Worm (Caenorhabditis elegans) whole organism, dauer: ENCODE results near the gene lgc-35.

Experiments used
- unc-62 ChIP-seq: sonication (generic microtip); optimal IDR thresholded peaks from 2 replicates; lab custom pipeline; 2017; ENCODE audit warnings: missing biosample characterization, missing genetic modification reagents, missing genetic modification characterization

The lgc-35 gene

DNA sequence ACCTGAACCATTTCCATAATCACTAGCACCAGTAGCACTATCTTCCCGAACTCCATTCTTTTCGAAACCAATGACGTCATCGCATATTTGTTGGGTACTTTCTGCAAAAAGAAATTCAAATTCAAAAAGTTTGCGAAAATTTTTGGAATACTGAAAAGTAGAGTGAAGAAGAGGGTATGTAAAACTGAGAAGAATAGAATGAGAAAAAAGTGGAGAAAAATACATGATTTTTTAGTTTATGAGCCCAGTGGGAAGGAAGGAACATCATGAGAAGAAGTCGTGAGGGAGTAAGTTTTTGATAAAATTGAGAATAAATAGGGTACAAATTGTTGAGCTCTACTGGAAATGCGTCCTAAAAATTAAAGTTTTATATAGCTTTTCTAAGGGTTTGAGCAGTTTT, at the start of gene lgc-35:
lgc-35 (minus strand) TSS at position 101 of the 400 bp plus-strand sequence.
- TF ChIP-seq unc-62 (GFP tag; lab: Kevin White, UChicago): no peak

DNA sequence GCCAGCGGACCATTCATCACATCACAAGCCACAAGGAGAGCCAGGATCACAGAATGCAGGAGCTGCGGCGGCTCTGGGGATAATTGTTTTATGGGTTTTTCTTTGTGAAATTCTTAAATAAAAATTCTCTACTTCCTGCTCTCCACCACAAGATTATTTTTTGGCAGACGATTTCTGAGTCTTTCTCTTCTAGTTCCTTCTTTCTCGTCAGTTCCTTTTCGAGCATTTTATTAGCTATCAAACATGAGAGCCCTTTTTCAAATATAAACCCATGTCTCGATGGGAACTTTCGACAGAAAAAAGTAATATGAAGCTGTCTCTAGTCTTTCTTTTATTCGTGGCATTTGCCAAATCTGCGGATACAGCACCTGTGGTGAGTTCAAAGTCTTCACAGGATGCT, 48.5 kb upstream of the lgc-35 start, which contains the start of gene F35C5.3:
F35C5.3 (plus strand) TSS at position 301 of the 400 bp plus-strand sequence.
- no peak for TF ChIP-seq unc-62 (GFP tag; lab: Kevin White, UChicago)

DNA sequence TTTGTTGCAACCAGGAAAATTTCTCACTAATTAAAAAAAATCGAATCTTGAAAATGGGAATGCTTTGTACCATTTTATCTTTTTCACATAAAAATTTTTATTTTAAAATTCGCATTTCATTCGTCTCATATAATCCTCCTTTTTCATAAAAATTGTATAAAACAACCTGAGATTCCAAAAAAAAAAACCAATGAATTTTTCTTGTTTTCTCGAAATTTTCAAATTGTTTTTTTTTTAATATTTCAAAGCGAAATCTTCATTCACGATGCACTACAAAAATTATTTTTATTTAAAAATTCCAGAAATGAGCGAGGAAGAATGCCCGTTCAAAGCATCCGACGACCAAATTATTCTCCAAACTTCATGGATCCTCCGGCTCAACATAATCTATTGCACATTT, 45.0 kb upstream of the lgc-35 start, which contains the start of gene sra-14:
sra-14 (plus strand) TSS at position 301 of the 400 bp plus-strand sequence.
- no peak for TF ChIP-seq unc-62 (GFP tag; lab: Kevin White, UChicago)

DNA sequence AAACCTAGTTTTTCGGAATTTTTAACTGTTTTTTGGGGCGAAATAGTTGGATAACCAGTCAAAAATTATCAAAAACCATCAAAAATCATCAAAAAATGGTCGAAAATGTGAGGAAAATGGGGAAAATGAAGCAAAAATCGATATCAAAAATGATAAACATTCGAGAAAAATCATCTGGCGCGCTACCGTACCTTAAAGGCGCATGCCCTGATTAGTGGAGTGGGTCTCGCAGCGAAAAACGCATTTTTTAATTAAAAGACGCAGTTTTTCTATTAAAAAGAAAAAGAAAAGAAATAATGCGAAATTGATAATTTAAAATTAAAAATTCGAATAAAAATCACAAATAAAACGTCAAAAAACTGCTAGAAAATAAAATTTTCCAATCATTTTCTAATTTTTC, 40.4 kb upstream of the lgc-35 start, which contains the start of gene F35C5.1:
F35C5.1 (plus strand) TSS at position 399 of the 400 bp plus-strand sequence.
- TF ChIP-seq unc-62 (GFP tag; lab: Kevin White, UChicago): no peak

DNA sequence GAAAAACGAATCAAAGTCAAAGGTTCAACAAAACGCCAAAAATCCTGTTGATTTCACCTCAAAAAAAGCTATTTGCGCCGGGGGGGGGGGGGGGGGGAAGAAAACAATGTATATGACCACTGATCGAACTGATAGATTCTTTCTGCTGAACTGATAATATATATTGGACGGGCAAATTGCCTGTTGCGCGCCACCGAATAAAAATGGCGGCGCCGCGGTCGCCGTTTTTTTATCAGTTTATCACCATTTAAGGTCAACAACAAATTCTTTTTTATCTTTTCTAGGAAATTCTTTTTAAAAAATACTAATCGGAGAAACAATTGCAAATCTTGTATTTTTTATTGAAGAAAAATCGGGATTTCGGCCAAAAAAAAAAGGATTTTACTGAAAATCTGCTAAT, 39.8 kb upstream of the lgc-35 start:
- TF ChIP-seq unc-62 (GFP tag; lab: Kevin White, UChicago): no peak

DNA sequence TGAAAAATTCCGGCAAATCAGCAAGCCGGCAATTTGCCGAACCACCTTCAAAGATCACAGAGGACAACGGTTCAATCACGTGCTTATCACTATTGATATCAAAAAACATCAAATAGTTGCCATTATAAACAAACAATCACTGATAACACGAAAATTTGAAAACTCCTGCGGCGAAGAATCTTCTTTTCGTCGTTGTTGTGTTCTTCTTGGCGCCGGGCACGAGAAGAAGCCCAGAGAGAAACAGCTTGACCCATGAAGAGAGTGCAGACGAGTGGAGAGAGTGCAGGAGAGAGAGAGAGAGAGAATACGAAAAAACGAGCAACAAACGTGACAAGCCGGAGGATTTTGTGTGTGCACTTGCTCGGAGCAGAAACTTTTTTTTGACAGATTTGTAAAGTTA, 38.7 kb upstream of the lgc-35 start:
- TF ChIP-seq unc-62 (GFP tag; lab: Kevin White, UChicago): no peak

DNA sequence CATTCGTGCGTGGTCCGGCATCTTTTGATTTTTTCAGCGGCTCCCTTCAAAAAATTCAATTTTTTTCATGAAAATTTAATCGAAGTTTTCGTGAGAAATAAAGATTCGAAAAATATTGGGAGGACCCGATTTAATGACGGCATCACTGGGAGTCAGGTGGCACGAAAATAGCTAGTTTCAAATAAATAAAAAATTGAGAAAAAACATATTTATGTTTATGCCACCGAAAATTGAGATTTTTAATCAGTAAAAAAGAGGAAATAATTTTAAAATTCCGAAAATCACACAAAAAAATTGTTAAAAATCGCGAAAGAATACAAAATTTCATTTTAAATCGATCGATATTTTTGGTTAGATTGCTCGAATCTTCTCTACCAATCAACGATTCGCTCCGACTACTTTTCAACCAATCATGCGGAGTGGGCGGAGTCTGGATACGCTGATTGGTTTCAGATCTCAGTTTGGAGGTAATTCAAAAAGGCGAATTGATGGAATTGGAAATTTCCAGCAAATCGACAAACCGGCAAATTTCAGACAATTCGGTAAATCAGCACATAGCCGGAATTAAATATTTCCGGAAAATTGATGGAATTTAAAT, 38.2 kb upstream of the lgc-35 start, which contains the start of gene gsy-1:
gsy-1 (minus strand) TSS at position 51 of the 598 bp plus-strand sequence.
- TF ChIP-seq unc-62 (GFP tag; lab: Kevin White, UChicago): no peak

DNA sequence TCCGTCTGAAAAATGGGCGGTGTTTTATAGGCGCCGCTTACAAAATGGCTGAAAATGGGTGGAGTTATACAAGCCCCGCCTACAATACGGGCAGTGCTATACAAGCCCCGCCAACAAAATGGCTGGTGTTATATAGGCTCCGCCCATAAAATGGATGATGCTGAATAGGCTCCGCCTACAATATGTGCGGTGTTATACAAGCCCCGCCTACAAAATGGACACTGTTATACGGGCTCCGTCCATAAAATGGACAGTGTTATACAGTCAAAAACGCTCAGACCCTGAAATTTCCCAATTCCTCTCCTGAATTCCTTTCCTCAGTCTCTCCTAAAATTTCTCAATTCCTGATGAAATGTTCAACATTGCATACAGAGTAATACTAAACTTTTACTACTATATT, 26.1 kb upstream of the lgc-35 start:
- no peak for TF ChIP-seq unc-62 (GFP tag; lab: Kevin White, UChicago)

DNA sequence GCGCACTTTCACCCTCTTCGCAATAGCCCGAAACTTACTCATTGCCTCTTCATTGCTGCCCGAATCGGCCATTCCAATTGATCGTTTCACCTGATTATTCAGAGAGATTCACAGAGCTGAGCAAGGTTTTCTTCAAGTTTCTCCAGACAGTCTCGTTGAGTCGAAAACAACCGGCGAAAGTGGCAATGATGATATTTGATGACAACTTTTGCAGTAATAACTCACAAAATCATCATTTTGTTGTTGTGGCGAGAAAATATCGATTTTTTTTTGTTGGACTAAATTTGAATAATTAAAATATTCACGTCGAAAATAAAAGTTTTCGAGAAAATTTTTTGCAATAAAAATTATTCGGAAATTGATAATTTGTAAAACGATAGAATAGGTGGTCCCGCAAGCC, 25.6 kb upstream of the lgc-35 start, which contains the start of gene snf-5:
snf-5 (minus strand) TSS at position 182 of the 400 bp plus-strand sequence.
- TF ChIP-seq unc-62 (GFP tag; lab: Kevin White, UChicago): no peak

DNA sequence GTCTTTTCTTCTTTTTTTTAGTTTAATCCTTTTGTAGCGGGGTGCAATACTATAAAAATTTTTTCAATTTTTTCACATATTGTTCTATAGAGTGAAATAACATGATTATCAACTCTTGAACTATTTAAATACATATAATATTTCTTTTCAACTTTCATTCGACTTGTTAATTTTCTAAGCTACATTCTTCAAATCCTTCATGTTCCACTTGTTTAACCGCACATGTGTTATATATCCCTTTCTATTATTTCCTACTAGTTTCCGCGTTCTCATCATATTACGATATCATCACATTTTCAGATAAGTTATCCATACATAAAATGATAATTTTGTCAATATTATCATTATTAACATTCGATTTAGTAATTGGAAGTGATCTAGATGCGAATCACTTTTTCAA, 15.9 kb upstream of the lgc-35 start, which contains the start of gene Y46G5A.29:
Y46G5A.29 (plus strand) TSS at position 301 of the 400 bp plus-strand sequence.
- no peak for TF ChIP-seq unc-62 (GFP tag; lab: Kevin White, UChicago)

DNA sequence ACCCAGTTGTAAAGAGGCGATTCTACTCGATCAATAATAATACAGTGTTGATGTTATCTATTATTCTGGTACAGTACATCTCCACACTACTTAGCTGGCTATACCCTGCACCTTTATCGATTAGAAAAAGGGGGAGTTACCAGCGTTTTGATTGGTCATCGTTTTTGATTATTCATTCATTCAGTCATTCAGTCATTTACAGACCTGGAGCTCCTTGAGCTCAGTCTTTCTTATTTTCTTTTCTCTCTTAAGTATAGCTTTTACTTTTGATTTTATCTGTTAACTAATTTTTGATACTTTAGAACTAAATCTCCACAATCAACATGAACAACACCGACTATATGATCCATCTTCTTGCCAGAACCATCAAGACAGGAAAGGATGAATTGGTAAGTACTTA, 10.2 kb upstream of the lgc-35 start, which contains the start of gene Y46G5A.28:
Y46G5A.28 (plus strand) TSS at position 301 of the 400 bp plus-strand sequence.
- TF ChIP-seq unc-62 (GFP tag; lab: Kevin White, UChicago): no peak

DNA sequence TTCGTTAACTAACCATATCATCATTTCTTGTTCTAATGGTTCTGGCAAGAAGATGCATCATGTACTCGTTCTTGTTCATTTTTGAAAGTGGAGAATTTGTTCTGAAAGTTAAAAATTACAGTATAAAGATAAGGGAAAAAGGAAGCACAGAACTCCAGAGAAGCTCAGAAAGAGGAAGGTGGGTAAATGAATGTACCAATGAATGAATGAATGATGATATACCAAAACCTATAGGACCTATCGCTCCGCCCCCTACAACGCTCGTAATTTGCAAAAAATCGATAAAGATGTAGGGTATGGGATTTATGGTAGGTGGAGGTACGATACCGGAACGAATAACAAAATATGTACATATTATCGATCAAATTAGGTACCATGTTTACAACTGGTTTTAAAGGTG, 7.8 kb upstream of the lgc-35 start, which contains the start of gene pes-10:
pes-10 (minus strand) TSS at position 101 of the 400 bp plus-strand sequence.
- TF ChIP-seq unc-62 (GFP tag; lab: Kevin White, UChicago): no peak

DNA sequence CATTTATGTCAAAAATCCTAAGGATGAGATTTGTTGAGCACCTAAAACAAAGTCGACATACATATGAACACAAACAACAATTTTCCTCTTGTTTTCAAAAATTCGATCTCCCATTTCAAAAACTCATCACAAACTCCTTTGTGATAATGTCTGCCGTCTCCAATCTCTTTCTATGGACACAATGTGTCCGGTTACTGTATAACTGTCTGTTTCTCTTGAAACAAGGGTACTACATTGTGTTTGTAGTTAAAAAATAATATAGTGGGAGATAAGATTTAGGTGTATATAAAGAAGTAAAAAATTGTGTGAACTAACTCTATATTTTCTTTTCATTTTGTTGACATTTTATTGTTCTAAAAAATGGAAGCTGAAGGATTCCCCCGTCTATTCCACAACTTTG, 9.6 kb downstream of the lgc-35 start, which contains the start of gene bcmo-1:
bcmo-1 (plus strand) TSS at position 330 of the 400 bp plus-strand sequence.
- no peak for TF ChIP-seq unc-62 (GFP tag; lab: Kevin White, UChicago)

DNA sequence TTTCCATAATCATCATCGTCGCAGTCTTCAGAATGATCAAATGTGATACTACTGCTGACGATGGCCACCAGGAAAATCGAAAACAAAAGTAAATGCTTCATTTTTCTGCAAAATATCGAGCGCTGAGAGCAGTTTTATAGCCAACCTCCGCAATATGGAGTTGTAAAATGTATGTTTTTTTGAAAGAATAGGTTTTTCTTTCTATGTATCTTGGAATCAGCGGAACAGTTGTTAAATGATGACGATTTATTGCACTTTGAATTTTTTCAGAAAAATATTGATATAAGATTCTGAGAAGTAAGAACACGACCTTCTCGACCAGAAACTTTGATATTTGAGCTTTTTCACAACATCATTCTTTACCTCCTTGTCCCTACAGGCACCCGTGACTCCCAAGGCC, 11.1 kb downstream of the lgc-35 start, which contains the start of gene Y46G5A.23:
Y46G5A.23 (minus strand) TSS at position 101 of the 400 bp plus-strand sequence.
- TF ChIP-seq unc-62 (GFP tag; lab: Kevin White, UChicago): no peak

DNA sequence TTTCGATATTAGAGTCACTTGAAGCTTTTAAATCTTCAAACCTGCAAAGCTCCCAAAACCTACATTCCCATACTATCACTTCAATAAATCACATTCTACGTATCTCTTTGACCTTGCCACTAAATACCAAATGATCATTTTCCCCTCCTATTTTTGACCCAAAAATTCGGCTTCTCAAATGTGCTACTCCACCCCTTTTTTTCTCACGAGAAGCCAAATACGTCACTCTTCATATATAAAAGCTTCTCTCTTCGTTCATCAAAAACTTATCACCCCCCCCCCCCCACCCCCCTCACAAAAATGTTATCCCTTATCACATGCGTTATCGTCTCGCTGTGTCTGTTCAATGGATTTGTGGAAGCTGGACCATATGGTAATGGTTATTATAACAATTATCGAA, 13.2 kb downstream of the lgc-35 start, which contains the start of gene Y46G5A.38:
Y46G5A.38 (plus strand) TSS at position 301 of the 400 bp plus-strand sequence.
- no peak for TF ChIP-seq unc-62 (GFP tag; lab: Kevin White, UChicago)

DNA sequence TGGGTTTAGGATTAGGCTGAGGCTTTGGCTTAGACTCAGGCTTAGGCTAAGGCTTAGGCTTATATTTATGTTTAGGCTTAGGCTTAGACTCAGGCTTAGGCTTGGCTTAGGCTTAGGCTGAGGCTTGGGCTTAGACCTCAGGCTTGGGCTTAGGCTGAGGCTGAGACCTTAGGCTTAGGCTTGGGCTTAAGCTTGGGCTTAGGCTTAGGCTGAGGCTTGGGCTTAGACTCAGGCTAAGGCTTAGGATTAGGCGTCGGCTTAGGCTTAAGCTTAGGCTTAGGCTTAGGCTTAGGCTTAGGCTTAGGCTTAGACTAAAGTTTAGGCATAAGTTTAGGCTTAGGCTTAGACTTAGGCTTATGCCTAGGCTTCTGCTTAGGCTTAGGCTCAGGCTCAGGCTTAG, 15.5 kb downstream of the lgc-35 start:
- no peak for TF ChIP-seq unc-62 (GFP tag; lab: Kevin White, UChicago)
